Fruit fly (Drosophila melanogaster) Kc167 (cell line): ENCODE measurements around the gene ph-p.

Experiments used
- Myc ChIP-seq: fragments of >200 bp; optimal IDR thresholded peaks from 2 replicates; lab custom pipeline; 2017; ENCODE audit warnings: missing external identifiers
- Sin3A ChIP-seq: fragments of >200 bp; optimal IDR thresholded peaks from 2 replicates; lab custom pipeline; 2018; ENCODE audit warnings: missing external identifiers
- insv ChIP-seq: fragments of >200 bp; optimal IDR thresholded peaks from 3 replicates; lab custom pipeline; 2018; ENCODE audit warnings: missing external identifiers

DNA sequence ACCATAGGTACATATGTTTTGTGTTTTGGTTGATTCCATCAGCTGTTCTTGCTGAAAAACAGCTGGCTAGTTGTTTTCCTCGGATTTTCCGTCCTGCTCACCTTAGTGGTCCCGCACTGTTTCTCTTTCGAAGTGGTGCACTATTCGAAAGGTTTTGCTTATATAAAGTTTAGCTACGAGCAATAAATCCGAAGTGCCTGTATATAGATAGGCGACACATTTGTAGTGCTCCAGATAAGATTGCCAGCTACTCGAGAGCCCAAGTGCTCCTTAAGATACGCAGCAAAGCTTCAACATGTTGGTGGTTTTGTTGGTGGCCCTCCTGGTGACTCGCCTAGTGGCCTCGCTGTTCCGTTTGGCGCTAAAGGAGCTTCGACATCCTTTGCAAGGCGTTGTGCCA lies 40.6 kb upstream of the ph-p start, which contains the start of gene Cyp4ae1:
- TF ChIP-seq insv (lab: Kevin White, UChicago) (no peak), Myc (lab: Kevin White, UChicago) (no peak), Sin3A (no peak)
